Fruit fly (Drosophila melanogaster) whole organism: ENCODE results near the gene Srg1.

Experiments
- CG8478 ChIP-seq: fragments of >200 bp; optimal IDR thresholded peaks from 2 replicates; lab custom pipeline; 2018; ENCODE audit warnings: inconsistent platforms
- Dll ChIP-seq: fragments of >200 bp; optimal IDR thresholded peaks from 2 replicates; lab custom pipeline; 2017
- EcR ChIP-seq, 2 experiments: fragments of >200 bp; optimal IDR thresholded peaks; 2 replicates each; lab custom pipeline; 2017; ENCODE audit warnings: missing biosample characterization in 2 of 2, missing genetic modification characterization in 2 of 2, missing genetic modification reagents in 2 of 2
- pan ChIP-seq: fragments of >200 bp; optimal IDR thresholded peaks from 2 replicates; lab custom pipeline; 2017
- psq ChIP-seq: fragments of >200 bp; optimal IDR thresholded peaks from 2 replicates; lab custom pipeline; 2017
- usp ChIP-seq: fragments of >200 bp; optimal IDR thresholded peaks from 2 replicates; lab custom pipeline; 2017; ENCODE audit warnings: missing biosample characterization, missing genetic modification characterization, mixed read lengths

The Srg1 gene

DNA sequence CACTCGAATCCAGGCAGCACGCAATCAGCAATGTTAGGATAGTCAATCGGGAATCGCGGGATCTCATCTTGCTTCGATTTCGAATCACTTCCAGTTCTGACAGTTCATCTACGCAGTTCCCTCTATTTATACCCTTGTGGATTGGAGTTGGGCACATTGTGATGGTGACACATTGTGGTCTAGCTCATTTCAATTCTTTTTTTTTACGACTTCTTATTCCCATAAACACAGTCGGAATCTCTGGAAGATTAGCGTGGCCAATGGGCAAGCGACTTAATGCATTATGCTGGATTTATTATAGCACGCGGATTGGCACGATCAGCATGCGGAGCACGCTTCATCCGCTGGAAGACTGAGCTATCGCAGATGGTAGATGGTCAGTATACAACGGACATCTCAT is 2.5 kb downstream of the Srg1 start, which contains the start of gene CG13640:
Gene CG13640, minus strand, starts transcription at position 101 of the 400 bp plus-strand sequence.
- TF ChIP-seq EcR (GFP tag; optimal IDR thresholded peaks at IDR 0.05; lab: Kevin White, UChicago) (no peak), Dll (no peak), pan (lab: Kevin White, UChicago) (no peak), usp (GFP tag; lab: Kevin White, UChicago) (no peak), psq (lab: Kevin White, UChicago) (no peak), CG8478 (lab: Kevin White, UChicago) (no peak)

DNA sequence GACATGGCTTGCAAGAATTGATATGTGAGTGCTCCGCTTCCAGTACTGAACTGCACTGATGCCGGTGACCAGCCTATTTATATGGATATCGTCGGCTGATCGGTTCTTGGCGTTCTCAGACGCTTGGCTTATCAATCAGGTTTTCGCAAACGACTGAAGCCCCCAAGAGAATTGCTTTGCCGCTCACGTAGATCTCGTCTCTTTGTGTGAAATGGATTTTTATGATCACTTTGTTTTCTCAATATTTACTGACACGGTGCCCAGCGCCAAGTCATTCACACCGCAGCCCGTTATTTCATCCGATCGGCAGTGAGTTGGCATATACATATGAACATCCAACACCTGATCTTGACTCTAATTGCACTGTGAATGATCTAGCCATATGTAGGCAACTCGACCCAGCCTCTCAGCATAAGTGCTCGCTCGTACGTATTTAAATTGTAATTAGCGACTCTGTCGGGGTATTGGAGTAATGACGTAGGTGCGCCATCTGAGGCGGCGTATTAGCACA is 4.2 kb downstream of the Srg1 start, which contains the start of gene CG13639:
Gene CG13639, minus strand, starts transcription at position 51 of the 511 bp plus-strand sequence.
- TF ChIP-seq usp (GFP tag; lab: Kevin White, UChicago) (no peak), psq (lab: Kevin White, UChicago) (no peak), Dll (no peak), pan (lab: Kevin White, UChicago) (no peak), CG8478 (lab: Kevin White, UChicago) (no peak), EcR (GFP tag; optimal IDR thresholded peaks at IDR 0.05; lab: Kevin White, UChicago) (no peak)

DNA sequence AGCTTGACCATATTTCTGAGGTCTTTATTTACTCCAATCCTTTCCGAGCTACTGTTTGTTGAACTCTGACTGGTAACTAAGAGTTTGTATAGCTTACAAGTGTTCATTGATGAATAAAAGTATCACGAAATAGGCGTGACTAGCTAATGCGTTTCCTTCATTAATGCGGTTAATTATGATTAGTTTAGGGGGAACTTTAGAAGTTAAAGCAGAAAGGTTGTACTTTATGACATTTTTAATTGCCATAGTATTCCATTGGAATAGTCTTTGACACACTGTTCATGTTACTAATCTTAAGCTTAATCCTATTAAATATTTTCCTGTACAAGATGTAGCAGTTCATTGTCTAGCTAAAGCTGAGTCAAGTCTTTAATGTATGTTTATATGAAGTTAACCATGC is 4.8 kb downstream of the Srg1 start, which contains the start of gene ppk22:
Gene ppk22, minus strand, starts transcription at position 101 of the 400 bp plus-strand sequence.
- TF ChIP-seq Dll (no peak), EcR (GFP tag; optimal IDR thresholded peaks at IDR 0.05; lab: Kevin White, UChicago) (no peak), psq (lab: Kevin White, UChicago) (no peak)

DNA sequence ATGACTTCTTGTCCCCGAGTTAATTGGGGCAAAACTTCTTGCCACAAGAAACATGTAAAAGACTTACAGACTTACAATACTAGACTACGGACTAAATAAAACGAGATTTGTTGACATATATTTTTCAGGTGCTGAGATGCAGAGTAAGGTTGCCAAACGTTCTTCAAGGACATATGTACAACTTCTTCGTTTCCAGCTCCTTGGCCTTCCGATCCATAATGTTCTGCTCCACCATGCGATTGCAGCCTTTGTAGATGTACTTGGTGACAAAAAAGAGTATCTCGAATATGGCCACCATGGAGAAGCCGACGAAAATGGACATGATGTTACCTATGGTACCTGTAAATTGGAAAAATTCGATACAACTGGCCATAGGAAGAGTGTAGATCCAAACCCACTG is 7.1 kb downstream of the Srg1 start, which contains the start of gene CAH4:
Gene CAH4, minus strand, starts transcription at position 101 of the 400 bp plus-strand sequence.
- no peak for TF ChIP-seq CG8478 (lab: Kevin White, UChicago)
- TF ChIP-seq EcR (GFP tag; optimal IDR thresholded peaks at IDR 0.05; lab: Kevin White, UChicago) = no peak
- TF ChIP-seq usp (GFP tag; lab: Kevin White, UChicago) = no peak

DNA sequence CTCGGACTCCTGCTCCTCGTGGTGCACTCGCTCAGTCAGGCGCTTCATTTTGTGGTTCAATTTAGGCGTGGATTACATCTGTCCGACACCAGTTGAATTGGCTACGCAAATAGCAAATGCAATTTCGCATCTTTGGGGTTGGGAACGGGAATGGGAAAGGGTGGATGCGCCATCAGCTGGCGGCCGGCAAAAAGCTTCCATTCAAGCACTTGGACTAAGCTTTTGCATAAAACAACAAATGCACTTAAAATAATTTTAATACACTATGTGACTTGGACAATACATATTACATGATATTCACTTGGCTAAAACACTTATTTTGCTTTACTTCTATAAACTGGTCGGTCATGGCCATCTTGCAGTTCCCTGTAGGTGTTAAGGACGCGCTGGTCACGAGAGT is 8.4 kb downstream of the Srg1 start, which contains the start of gene HDAC11:
Gene HDAC11, minus strand, starts transcription at position 101 of the 400 bp plus-strand sequence.
- TF ChIP-seq usp (GFP tag; lab: Kevin White, UChicago) (no peak), EcR (GFP tag; optimal IDR thresholded peaks at IDR 0.05; lab: Kevin White, UChicago) (no peak), pan (lab: Kevin White, UChicago) (no peak), Dll (no peak), CG8478 (lab: Kevin White, UChicago) (no peak), psq (lab: Kevin White, UChicago) (no peak)

DNA sequence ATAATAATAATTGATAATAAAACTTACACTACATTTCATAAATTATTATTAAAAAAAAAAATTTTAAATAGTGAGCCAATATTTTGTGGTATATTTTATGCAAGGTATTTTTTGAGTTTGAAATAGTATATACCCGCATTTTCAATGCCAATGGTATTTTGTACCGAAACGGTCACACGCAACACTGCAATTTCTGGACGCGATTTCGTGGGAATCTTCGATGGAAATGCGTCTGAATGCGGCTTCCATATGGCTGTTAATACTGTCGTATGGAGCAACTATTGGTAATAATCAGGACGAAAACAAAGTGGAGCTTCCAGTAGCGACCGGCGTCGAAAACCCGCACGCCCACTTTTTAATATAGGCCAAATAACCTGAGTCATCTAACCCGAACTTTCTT is 13.1 kb downstream of the Srg1 start, which contains the start of gene Nct:
Gene Nct, plus strand, starts transcription at position 173 of the 400 bp plus-strand sequence.
- no peak for TF ChIP-seq psq (lab: Kevin White, UChicago)
- TF ChIP-seq Dll = no peak
- no peak for TF ChIP-seq CG8478 (lab: Kevin White, UChicago)
- TF ChIP-seq EcR (GFP tag; optimal IDR thresholded peaks at IDR 0.05; lab: Kevin White, UChicago) = no peak
- TF ChIP-seq usp (GFP tag; lab: Kevin White, UChicago) = no peak
- TF ChIP-seq pan (lab: Kevin White, UChicago) = no peak

DNA sequence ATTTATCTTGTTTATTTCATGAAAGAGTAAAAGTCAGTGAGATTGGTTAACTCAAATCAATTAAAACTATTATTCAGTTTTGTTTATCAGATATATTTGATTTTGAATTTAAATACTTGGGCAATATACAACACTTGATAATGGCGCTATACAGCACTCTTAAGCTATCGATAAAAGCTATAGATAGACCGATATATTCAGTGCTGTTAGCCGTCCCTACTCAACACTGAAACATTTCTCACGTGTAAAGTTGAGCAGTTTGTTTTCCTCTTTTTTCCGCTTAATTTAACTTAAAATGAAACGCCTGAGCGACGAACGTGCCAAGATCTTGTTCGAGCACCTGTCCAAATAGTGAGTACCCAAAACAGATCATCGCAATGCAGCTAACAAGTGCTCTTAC is 14.1 kb downstream of the Srg1 start, which contains the start of gene CG7006:
Gene CG7006, plus strand, starts transcription at position 208 of the 400 bp plus-strand sequence.
- TF ChIP-seq CG8478 (lab: Kevin White, UChicago) (no peak), Dll (no peak), usp (GFP tag; lab: Kevin White, UChicago) (no peak), pan (lab: Kevin White, UChicago) (no peak), EcR (GFP tag; optimal IDR thresholded peaks at IDR 0.05; lab: Kevin White, UChicago) (no peak), psq (lab: Kevin White, UChicago) (no peak)

DNA sequence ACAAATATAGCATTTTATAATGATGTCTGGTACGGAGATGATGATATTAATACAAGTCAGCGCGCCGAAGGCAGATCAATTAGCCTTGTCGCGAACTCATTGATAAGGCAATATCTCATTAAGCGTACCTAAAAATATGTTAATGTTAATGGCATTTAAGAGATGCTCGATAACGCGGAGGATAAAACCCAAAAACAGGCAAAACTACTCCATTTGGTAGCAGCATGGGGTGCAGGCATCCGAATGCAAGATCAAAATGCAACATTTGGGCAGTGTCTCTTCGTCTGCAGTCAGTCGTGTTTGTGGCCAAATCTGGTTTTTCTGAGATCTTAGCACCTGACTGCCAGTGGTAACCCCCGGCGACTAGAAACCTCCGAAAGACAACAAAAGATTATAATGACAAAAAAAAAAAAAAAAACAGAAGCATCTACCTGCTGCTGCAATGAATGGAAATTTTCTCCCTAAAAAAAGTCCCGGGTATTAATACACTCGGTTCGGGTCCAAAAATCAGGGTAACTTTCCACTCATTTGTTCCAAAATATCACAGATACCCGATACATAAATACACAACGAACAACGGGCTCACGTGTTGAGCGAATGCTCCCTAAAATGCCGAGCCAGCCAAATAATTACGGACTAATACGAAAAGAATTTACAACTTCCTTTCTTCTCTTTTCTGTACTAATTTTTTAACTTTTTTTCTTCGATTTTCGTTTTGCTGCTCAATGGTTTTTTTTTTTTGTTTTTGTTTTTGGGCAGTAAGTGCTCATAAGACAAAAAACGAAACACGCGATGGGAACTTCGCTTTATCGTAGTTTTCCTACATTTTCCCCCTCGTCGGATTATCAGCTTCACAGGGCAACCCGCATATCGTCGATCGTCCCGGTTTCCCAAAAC is 18.3 kb downstream of the Srg1 start:
- TF ChIP-seq psq (lab: Kevin White, UChicago) = no peak
- no peak for TF ChIP-seq EcR (GFP tag; optimal IDR thresholded peaks at IDR 0.05; lab: Kevin White, UChicago)
- TF ChIP-seq usp (GFP tag; lab: Kevin White, UChicago) = no peak
- no peak for TF ChIP-seq pan (lab: Kevin White, UChicago)
- no peak for TF ChIP-seq Dll
- TF ChIP-seq CG8478 (lab: Kevin White, UChicago) = no peak

DNA sequence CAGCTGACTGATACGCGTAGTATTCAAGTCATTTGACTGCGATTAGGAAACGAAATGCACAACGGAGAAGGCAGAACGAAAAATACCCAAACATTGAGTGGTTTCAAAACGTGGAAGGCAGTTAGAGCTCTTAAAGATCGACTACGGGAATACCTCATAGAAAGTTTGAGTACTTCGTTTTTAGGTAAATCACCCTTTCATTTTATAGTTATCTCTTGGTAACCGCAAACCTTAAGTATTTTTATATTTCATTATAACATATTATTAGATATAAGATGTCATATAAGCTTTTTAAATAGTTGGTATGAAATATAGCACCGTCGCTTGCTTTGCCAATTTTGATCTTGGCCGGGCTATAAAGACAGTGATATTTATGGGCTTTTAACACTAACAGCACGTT is 19.4 kb downstream of the Srg1 start:
- TF ChIP-seq usp (GFP tag; lab: Kevin White, UChicago) = no peak
- no peak for TF ChIP-seq CG8478 (lab: Kevin White, UChicago)

DNA sequence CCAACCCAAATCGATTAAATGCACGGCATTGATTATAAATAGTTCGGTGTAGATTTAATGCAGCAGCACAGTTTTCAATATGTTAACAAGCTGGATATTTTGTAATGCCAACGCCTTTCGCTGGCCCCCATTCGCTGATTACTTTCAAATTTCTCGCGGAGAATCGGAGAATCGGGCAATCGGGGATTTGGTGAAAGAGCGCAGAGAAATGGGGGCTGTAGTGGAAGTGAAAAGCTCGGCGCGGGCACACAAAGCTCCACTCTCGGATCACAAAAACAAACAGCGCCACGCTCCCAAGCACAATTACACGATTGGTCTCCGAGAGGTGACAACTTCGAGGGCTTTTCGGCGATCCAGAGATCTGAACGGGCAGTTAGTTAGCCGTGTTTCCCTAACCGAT is 22.9 kb downstream of the Srg1 start, which contains the start of gene Esp:
Gene Esp, plus strand, starts transcription at position 301 of the 400 bp plus-strand sequence.
- TF ChIP-seq EcR (GFP tag; optimal IDR thresholded peaks at IDR 0.05; lab: Kevin White, UChicago) (no peak), CG8478 (lab: Kevin White, UChicago) (no peak), pan (lab: Kevin White, UChicago) (no peak), psq (lab: Kevin White, UChicago) (no peak), Dll (no peak), usp (GFP tag; lab: Kevin White, UChicago) (no peak)

DNA sequence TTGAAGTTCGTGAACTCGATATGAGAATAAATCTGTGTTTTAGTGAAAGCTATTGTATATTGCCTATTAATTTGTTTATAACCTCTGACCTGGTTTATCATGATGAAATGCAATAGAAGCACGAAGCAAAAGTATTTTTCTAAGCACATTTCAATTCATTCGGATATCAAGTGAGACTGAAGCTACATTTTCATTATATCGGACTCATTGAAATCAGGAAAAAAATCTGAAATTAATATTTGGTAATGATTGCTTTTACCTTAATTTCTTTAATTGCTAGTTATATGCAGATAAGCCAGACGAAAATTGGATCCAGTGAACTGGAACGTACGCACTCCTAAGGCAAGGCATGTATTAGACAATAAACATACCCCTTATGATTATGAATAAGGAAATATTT is 23.5 kb downstream of the Srg1 start, which contains the start of gene CG33658:
Gene CG33658, minus strand, starts transcription at position 101 of the 400 bp plus-strand sequence.
- no peak for TF ChIP-seq psq (lab: Kevin White, UChicago)
- no peak for TF ChIP-seq EcR (GFP tag; optimal IDR thresholded peaks at IDR 0.05; lab: Kevin White, UChicago)
- no peak for TF ChIP-seq CG8478 (lab: Kevin White, UChicago)
- no peak for TF ChIP-seq usp (GFP tag; lab: Kevin White, UChicago)
- TF ChIP-seq pan (lab: Kevin White, UChicago) = no peak
- no peak for TF ChIP-seq Dll
